Fruit fly (Drosophila melanogaster) whole organism: ENCODE results near the gene Grx1.

Source experiments
- CG8478 ChIP-seq: fragments of >200 bp; optimal IDR thresholded peaks from 2 replicates; lab custom pipeline; 2018; ENCODE audit warnings: inconsistent platforms
- Dll ChIP-seq: fragments of >200 bp; optimal IDR thresholded peaks from 2 replicates; lab custom pipeline; 2017
- EcR ChIP-seq, 2 experiments: fragments of >200 bp; optimal IDR thresholded peaks; 2 replicates each; lab custom pipeline; 2017; ENCODE audit warnings: missing biosample characterization in 2 of 2, missing genetic modification characterization in 2 of 2, missing genetic modification reagents in 2 of 2
- pan ChIP-seq: fragments of >200 bp; optimal IDR thresholded peaks from 2 replicates; lab custom pipeline; 2017
- psq ChIP-seq: fragments of >200 bp; optimal IDR thresholded peaks from 2 replicates; lab custom pipeline; 2017
- usp ChIP-seq: fragments of >200 bp; optimal IDR thresholded peaks from 2 replicates; lab custom pipeline; 2017; ENCODE audit warnings: missing biosample characterization, missing genetic modification characterization, mixed read lengths

The Grx1 gene

DNA sequence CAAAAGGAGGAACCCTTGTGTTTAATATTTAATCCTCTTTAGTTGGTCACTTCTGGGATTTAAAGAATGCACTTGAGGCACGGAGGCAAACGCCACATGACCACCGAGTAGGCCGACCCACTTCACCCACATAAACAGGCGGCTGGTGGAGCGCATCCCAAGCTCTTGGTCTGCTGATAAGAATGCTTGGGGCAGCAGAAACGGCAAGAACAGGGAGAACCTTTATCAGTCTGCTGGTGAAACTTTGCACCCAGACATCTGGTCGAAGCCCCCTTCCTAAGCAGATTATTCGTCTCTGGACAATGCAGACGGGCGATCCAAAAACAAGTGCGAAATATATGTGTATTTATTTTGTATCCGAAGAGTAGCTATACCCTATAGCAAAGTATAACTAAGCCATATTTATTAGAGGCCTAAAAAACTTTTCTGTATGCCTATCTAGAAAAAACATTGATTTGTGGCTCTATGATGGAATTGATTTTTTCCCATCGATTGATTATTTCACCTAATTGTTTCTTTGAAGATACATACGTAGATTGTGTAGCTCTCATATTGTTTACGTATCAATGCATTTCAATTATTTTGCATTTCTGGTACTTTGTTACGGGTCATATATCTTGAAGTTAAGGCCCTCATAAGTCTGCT is 20.3 kb downstream of the Grx1 start:
- TF ChIP-seq usp (GFP tag; lab: Kevin White, UChicago) (no peak), EcR (GFP tag; optimal IDR thresholded peaks at IDR 0.05; lab: Kevin White, UChicago) (no peak), Dll (no peak), CG8478 (lab: Kevin White, UChicago) (no peak), pan (lab: Kevin White, UChicago) (no peak), psq (lab: Kevin White, UChicago) (no peak)

DNA sequence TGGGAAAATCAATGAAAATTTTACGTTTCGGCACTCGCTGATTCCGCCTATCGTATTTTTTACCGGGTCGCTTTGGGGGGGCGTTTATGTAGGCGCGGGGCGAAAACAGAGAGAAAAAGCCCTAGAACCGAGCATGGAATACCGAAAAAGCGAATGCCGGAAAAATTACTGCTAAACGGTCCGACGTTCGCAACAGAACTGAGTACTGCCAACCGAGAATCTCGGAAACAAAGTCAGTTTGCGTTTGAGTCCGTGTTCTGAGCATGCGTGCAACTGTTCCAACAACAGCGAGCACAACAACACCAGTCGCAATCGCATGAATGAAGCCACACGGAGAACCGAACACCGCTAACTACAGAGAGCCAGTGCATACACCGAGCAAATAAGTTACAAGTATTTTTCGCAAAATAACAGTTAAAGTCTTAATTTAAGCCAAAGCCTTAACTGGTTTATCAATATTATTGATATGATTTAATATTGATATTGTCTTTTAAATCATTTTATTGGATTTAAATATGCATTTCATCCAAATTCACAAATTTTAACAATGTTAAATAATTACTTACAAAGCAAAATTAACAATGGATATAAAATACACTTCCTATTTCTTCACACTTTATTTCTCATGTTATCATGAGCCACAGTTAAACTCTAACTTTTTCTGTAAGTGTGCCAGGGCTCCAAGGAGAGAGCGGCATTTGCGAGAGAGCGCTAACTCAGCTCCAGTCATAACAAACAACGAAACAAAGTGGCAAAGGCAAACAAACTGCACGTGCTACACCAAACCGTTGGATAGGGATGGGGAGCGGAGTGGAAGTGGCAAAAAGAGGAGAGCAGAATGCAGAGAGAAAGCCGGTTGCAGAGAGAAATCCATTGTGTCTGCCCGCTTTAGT is 21.5 kb downstream of the Grx1 start, which contains the start of gene CG3961:
Gene CG3961, minus strand, starts transcription at position 201 of the 893 bp plus-strand sequence.
- no peak for TF ChIP-seq usp (GFP tag; lab: Kevin White, UChicago)

DNA sequence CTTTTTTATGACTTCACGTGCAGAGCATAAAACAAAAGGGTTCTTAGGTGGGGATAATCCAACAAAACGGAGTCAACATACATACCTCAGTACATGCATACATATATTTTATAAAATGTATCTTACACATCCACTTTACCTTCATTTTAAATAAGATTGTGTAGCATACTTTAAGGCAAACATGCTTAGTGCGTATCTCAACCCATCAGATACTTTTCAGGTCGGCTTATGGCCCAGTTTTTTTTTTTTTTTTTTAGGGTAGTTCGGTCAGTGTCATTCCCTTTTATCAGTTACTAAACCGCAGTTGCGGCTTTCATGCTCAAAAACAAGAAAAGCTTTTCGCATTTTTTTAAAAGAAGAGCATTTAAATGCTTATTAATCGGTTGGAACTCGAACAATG is 23.0 kb downstream of the Grx1 start, which contains the start of gene NijB:
Gene NijB, plus strand, starts transcription at position 398 of the 400 bp plus-strand sequence.
- TF ChIP-seq CG8478 (lab: Kevin White, UChicago) (no peak), psq (lab: Kevin White, UChicago) (no peak), Dll (no peak), EcR (GFP tag; optimal IDR thresholded peaks at IDR 0.05; lab: Kevin White, UChicago) (no peak), usp (GFP tag; lab: Kevin White, UChicago) (no peak), pan (lab: Kevin White, UChicago) (no peak)

dm6 chr3L:18895079-18895478 is 26.0 kb downstream of the Grx1 start:
- TF ChIP-seq pan (lab: Kevin White, UChicago) (no peak), EcR (GFP tag; optimal IDR thresholded peaks at IDR 0.05; lab: Kevin White, UChicago) (no peak), Dll (no peak), CG8478 (lab: Kevin White, UChicago) (no peak)

- no peak for TF ChIP-seq usp (GFP tag; lab: Kevin White, UChicago)
- TF ChIP-seq CG8478 (lab: Kevin White, UChicago) = no peak
- no peak for TF ChIP-seq EcR (GFP tag; optimal IDR thresholded peaks at IDR 0.05; lab: Kevin White, UChicago)
- no peak for TF ChIP-seq pan (lab: Kevin White, UChicago)
- TF ChIP-seq psq (lab: Kevin White, UChicago) = no peak
- TF ChIP-seq Dll = no peak
These were observed 27.4 kb downstream of the Grx1 start for dm6 chr3L:18896297-18896863.

DNA sequence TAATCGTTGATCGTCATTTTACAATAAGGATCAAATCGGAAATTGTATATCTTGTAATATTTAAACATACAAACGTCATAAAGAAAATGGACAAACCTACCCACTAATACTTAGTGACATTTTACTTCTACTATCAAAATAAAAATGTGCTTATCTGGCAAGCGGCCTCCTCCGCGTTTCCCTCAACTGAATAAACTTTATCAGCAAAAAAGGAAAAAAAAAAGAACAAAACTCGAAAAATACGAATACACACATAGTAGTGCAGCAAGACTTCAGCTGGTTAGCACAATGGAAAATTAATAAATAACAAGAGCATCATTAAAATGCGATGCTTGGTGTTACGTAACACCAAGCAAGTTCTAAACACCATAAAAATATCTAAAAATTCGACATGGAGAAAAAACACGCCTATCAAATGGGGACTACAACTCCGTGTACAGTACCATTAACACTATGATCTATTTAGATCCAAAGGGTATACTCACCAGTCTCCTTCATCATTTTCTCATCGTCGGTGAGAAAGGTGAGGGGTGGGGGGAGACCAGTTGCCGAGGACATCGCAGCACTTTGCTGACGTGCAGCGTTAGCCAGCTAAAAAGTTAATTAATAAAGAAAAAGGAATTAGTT is 28.5 kb downstream of the Grx1 start:
- no peak for TF ChIP-seq usp (GFP tag; lab: Kevin White, UChicago)
- TF ChIP-seq pan (lab: Kevin White, UChicago) = no peak
- TF ChIP-seq Dll = no peak
- no peak for TF ChIP-seq EcR (GFP tag; optimal IDR thresholded peaks at IDR 0.05; lab: Kevin White, UChicago)
- TF ChIP-seq psq (lab: Kevin White, UChicago) = no peak
- no peak for TF ChIP-seq CG8478 (lab: Kevin White, UChicago)

DNA sequence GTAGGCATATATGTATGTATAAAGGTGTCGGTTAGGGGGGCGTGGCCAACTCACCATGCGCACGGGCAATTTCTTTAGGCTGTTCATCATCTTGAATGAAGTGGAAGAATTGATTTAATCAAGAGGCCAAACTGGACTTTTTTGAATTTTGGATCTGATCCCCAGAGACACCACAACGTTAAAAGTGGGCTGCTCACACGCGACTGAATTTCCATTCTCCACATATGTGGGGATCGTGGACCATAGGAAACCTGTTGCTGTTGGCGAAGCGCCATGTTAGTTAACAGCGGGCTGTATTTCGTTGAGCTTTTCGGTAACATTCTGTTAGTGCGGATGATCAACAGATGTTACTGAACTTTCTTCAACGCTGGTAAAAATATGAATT is 29.0 kb downstream of the Grx1 start, which contains the start of gene CG3902:
Gene CG3902, minus strand, starts transcription at position 208 of the 385 bp plus-strand sequence.
- TF ChIP-seq usp (GFP tag; lab: Kevin White, UChicago) = no peak

dm6 chr3L:18898770-18899278 is 29.8 kb downstream of the Grx1 start, which contains the start of gene RpL26:
Gene RpL26, plus strand, starts transcription at chr3L:18898875.
- no peak for TF ChIP-seq EcR (GFP tag; optimal IDR thresholded peaks at IDR 0.05; lab: Kevin White, UChicago)
- TF ChIP-seq Dll = no peak
- no peak for TF ChIP-seq psq (lab: Kevin White, UChicago)
- TF ChIP-seq CG8478 (lab: Kevin White, UChicago) = no peak
- no peak for TF ChIP-seq usp (GFP tag; lab: Kevin White, UChicago)
- no peak for TF ChIP-seq pan (lab: Kevin White, UChicago)

dm6 chr3L:18901411-18901810 is 32.4 kb downstream of the Grx1 start, which contains the start of the genes arx and CG6843:
Gene arx, minus strand, starts transcription at chr3L:18901554.
Gene CG6843, plus strand, starts transcription at chr3L:18901594.
- TF ChIP-seq psq (lab: Kevin White, UChicago) (no peak), usp (GFP tag; lab: Kevin White, UChicago) (no peak), EcR (GFP tag; optimal IDR thresholded peaks at IDR 0.05; lab: Kevin White, UChicago) (no peak), Dll (no peak), CG8478 (lab: Kevin White, UChicago) (no peak), pan (lab: Kevin White, UChicago) (no peak)

dm6 chr3L:18904772-18905601 is 36.0 kb downstream of the Grx1 start, which contains the start of the genes CSN1b and Prp6:
Gene CSN1b, minus strand, starts transcription at chr3L:18904930.
Gene Prp6, plus strand, starts transcription at chr3L:18905372.
- TF ChIP-seq pan (lab: Kevin White, UChicago) = no peak
